Fruit fly (Drosophila melanogaster) whole organism, embryonic: ENCODE results near the gene Dop1R2.

Experiments used
- CG1024 ChIP-seq: fragments of 200-800 bp; sonication (Bioruptor generic); IDR thresholded peaks from 2 replicates; pipeline ENCODE4 v1.3.6; 2022; ENCODE audit warnings: missing biosample characterization, missing genetic modification characterization
- CG11085 ChIP-seq: fragments of 200-800 bp; sonication (Bioruptor generic); IDR thresholded peaks from 2 replicates; pipeline ENCODE4 v1.3.6; 2022; ENCODE audit warnings: missing biosample characterization, missing genetic modification characterization
- CG12071 ChIP-seq: fragments of 200-800 bp; sonication (Bioruptor generic); optimal IDR thresholded peaks from 3 replicates; lab custom pipeline; 2018; ENCODE audit warnings: missing biosample characterization, mild to moderate bottlenecking, missing genetic modification characterization
- CG12219 ChIP-seq: fragments of 200-800 bp; sonication (Bioruptor generic); optimal IDR thresholded peaks from 3 replicates; lab custom pipeline; 2018; ENCODE audit warnings: missing biosample characterization, mild to moderate bottlenecking, missing genetic modification characterization
- CG12659 ChIP-seq: fragments of 200-800 bp; sonication (Bioruptor generic); optimal IDR thresholded peaks from 3 replicates; lab custom pipeline; 2017; ENCODE audit warnings: mild to moderate bottlenecking, missing biosample characterization, missing genetic modification reagents, missing genetic modification characterization
- CG13894 ChIP-seq: fragments of 200-800 bp; sonication (Bioruptor generic); optimal IDR thresholded peaks from 3 replicates; lab custom pipeline; 2018; ENCODE audit warnings: missing biosample characterization, mild to moderate bottlenecking, missing genetic modification characterization, moderate library complexity
- CG14014 ChIP-seq: fragments of 200-800 bp; sonication (Bioruptor generic); IDR thresholded peaks from 2 replicates; pipeline ENCODE4 v1.3.6; 2022; ENCODE audit warnings: missing biosample characterization, missing genetic modification characterization
- CG14667 ChIP-seq: fragments of 200-800 bp; sonication (Bioruptor generic); IDR thresholded peaks from 2 replicates; pipeline ENCODE4 v1.3.6; 2022; ENCODE audit warnings: missing biosample characterization, missing genetic modification characterization
- CG15073 ChIP-seq: fragments of 200-800 bp; sonication (Bioruptor generic); optimal IDR thresholded peaks from 2 replicates; lab custom pipeline; 2016; ENCODE audit warnings: missing biosample characterization, missing genetic modification characterization
- CG1603 ChIP-seq: fragments of 200-800 bp; sonication (Bioruptor generic); optimal IDR thresholded peaks from 2 replicates; lab custom pipeline; 2019; ENCODE audit warnings: missing biosample characterization, mild to moderate bottlenecking, missing genetic modification characterization, moderate library complexity
- CG17385 ChIP-seq: fragments of 200-800 bp; sonication (Bioruptor generic); optimal IDR thresholded peaks from 3 replicates; lab custom pipeline; 2018; ENCODE audit warnings: missing biosample characterization, mild to moderate bottlenecking, missing genetic modification characterization
- CG1832 ChIP-seq: fragments of 200-800 bp; sonication (Bioruptor generic); optimal IDR thresholded peaks from 2 replicates; lab custom pipeline; 2017; ENCODE audit warnings: missing biosample characterization, mild to moderate bottlenecking, missing genetic modification characterization, inconsistent platforms
- CG18599 ChIP-seq: fragments of 200-800 bp; sonication (Bioruptor generic); optimal IDR thresholded peaks from 3 replicates; lab custom pipeline; 2017; ENCODE audit warnings: missing biosample characterization, missing genetic modification characterization, mild to moderate bottlenecking, moderate library complexity, missing genetic modification reagents
- CG2712 ChIP-seq: fragments of 200-800 bp; optimal IDR thresholded peaks from 3 replicates; lab custom pipeline; 2019; ENCODE audit warnings: missing biosample characterization, mild to moderate bottlenecking, missing genetic modification characterization, moderate library complexity
- CG2875 ChIP-seq: fragments of 200-800 bp; sonication (Bioruptor generic); optimal IDR thresholded peaks from 2 replicates; lab custom pipeline; 2017; ENCODE audit warnings: missing biosample characterization, mild to moderate bottlenecking, missing genetic modification characterization, missing genetic modification reagents
- CG31224 ChIP-seq: fragments of 200-800 bp; sonication (Bioruptor generic); IDR thresholded peaks from 2 replicates; pipeline ENCODE4 v1.3.6; 2022; ENCODE audit warnings: missing biosample characterization, missing genetic modification characterization
- CG3407 ChIP-seq: fragments of 200-800 bp; sonication (Bioruptor generic); optimal IDR thresholded peaks from 2 replicates; lab custom pipeline; 2018; ENCODE audit warnings: missing biosample characterization, mild to moderate bottlenecking, missing genetic modification characterization
- CG3847 ChIP-seq: fragments of 200-800 bp; sonication (Bioruptor generic); IDR thresholded peaks from 2 replicates; pipeline ENCODE4 v1.3.6; 2022; ENCODE audit warnings: missing biosample characterization, missing genetic modification characterization
- CG4328 ChIP-seq: fragments of 200-800 bp; sonication (Bioruptor generic); optimal IDR thresholded peaks from 3 replicates; lab custom pipeline; 2017; ENCODE audit warnings: missing biosample characterization, missing genetic modification reagents, missing genetic modification characterization
- CG6272 ChIP-seq: fragments of 200-800 bp; sonication (Bioruptor generic); IDR thresholded peaks from 2 replicates; pipeline ENCODE4 v1.3.6; 2022; ENCODE audit warnings: missing biosample characterization, missing genetic modification characterization
- CG6683 ChIP-seq: fragments of 200-800 bp; sonication (Bioruptor generic); optimal IDR thresholded peaks from 2 replicates; lab custom pipeline; 2017; ENCODE audit warnings: missing biosample characterization, mild to moderate bottlenecking, missing genetic modification characterization, missing genetic modification reagents
- CG7372 ChIP-seq: fragments of 200-800 bp; sonication (Bioruptor generic); IDR thresholded peaks from 2 replicates; pipeline ENCODE4 v1.3.6; 2022; ENCODE audit warnings: missing biosample characterization, missing genetic modification characterization
- CG8944 ChIP-seq: fragments of 200-800 bp; sonication (Bioruptor generic); optimal IDR thresholded peaks from 3 replicates; lab custom pipeline; 2016; ENCODE audit warnings: missing biosample characterization, missing genetic modification characterization
- Camta ChIP-seq: fragments of 200-800 bp; sonication (Bioruptor generic); optimal IDR thresholded peaks from 2 replicates; lab custom pipeline; 2016; ENCODE audit warnings: missing biosample characterization, missing genetic modification characterization
- Gsc ChIP-seq: fragments of 200-800 bp; sonication (Bioruptor generic); IDR thresholded peaks from 2 replicates; pipeline ENCODE4 v1.3.6; 2022; ENCODE audit warnings: missing biosample characterization, missing genetic modification characterization
- HLH3B ChIP-seq: fragments of 200-800 bp; sonication (Bioruptor generic); IDR thresholded peaks from 2 replicates; pipeline ENCODE4 v1.3.6; 2022; ENCODE audit warnings: missing biosample characterization, missing genetic modification characterization
- Hr3 ChIP-seq: fragments of 200-800 bp; sonication (Bioruptor generic); optimal IDR thresholded peaks from 3 replicates; lab custom pipeline; 2016; ENCODE audit warnings: missing biosample characterization, missing genetic modification characterization
- Hr51 ChIP-seq, 2 experiments: fragments of 200-800 bp; sonication (Bioruptor generic); optimal IDR thresholded peaks; 2 replicates in 1 of 2; 3 replicates in 1 of 2; lab custom pipeline; 2016 to 2018; ENCODE audit warnings: missing biosample characterization in 2 of 2, missing genetic modification characterization in 2 of 2, mild to moderate bottlenecking in 1 of 2, moderate library complexity in 1 of 2
- Hsf ChIP-seq: fragments of 200-800 bp; sonication (Bioruptor generic); optimal IDR thresholded peaks from 3 replicates; lab custom pipeline; 2016; ENCODE audit warnings: missing biosample characterization, missing genetic modification characterization
- Optix ChIP-seq: fragments of 200-800 bp; sonication (Bioruptor generic); IDR thresholded peaks from 3 replicates; pipeline ENCODE4 v1.3.6; 2022; ENCODE audit warnings: missing biosample characterization, missing genetic modification characterization
- Sry-β ChIP-seq: fragments of 200-800 bp; sonication (Bioruptor generic); optimal IDR thresholded peaks from 2 replicates; lab custom pipeline; 2018; ENCODE audit warnings: missing biosample characterization, mild to moderate bottlenecking, missing genetic modification characterization, moderate library complexity
- aop ChIP-seq: fragments of 200-800 bp; sonication (Bioruptor generic); IDR thresholded peaks from 2 replicates; pipeline ENCODE4 v1.3.6; 2022; ENCODE audit warnings: missing biosample characterization, missing genetic modification characterization
- ara ChIP-seq: fragments of 200-800 bp; sonication (Bioruptor generic); IDR thresholded peaks from 2 replicates; pipeline ENCODE4 v1.3.6; 2022; ENCODE audit warnings: missing biosample characterization, missing genetic modification characterization
- az2 ChIP-seq: fragments of 200-800 bp; sonication (Bioruptor generic); optimal IDR thresholded peaks from 3 replicates; lab custom pipeline; 2016; ENCODE audit warnings: missing biosample characterization, missing genetic modification characterization
- bab2 ChIP-seq: fragments of 200-800 bp; sonication (Bioruptor generic); optimal IDR thresholded peaks from 2 replicates; lab custom pipeline; 2016; ENCODE audit warnings: missing biosample characterization, missing genetic modification characterization
- br ChIP-seq: fragments of >200 bp; optimal IDR thresholded peaks from 2 replicates; lab custom pipeline; 2017
- crc ChIP-seq: fragments of 200-800 bp; sonication (Bioruptor generic); optimal IDR thresholded peaks from 2 replicates; lab custom pipeline; 2016; ENCODE audit warnings: missing biosample characterization, missing genetic modification characterization
- esg ChIP-seq: fragments of 200-800 bp; sonication (Bioruptor generic); conservative IDR thresholded peaks from 2 replicates; pipeline ENCODE4 v1.3.6; 2022; ENCODE audit warnings: missing biosample characterization, missing genetic modification characterization
- fu2 ChIP-seq: fragments of 200-800 bp; sonication (Bioruptor generic); optimal IDR thresholded peaks from 2 replicates; lab custom pipeline; 2016; ENCODE audit warnings: missing biosample characterization, missing genetic modification characterization
- gfzf ChIP-seq: fragments of 200-800 bp; sonication (Bioruptor generic); optimal IDR thresholded peaks from 2 replicates; lab custom pipeline; 2016; ENCODE audit warnings: missing biosample characterization, mild to moderate bottlenecking, missing genetic modification characterization, moderate library complexity
- gsb ChIP-seq: fragments of 200-800 bp; sonication (Bioruptor generic); IDR thresholded peaks from 2 replicates; pipeline ENCODE4 v1.3.6; 2022; ENCODE audit warnings: missing biosample characterization, missing genetic modification characterization
- insv ChIP-seq, 2 experiments: fragments of 200-800 bp; sonication (Bioruptor generic); optimal IDR thresholded peaks; 3 replicates each; lab custom pipeline; 2016 to 2018; ENCODE audit warnings: missing biosample characterization in 2 of 2, missing genetic modification characterization in 2 of 2
- nom ChIP-seq: fragments of 200-800 bp; sonication (Bioruptor generic); optimal IDR thresholded peaks from 2 replicates; lab custom pipeline; 2017; ENCODE audit warnings: missing biosample characterization, missing genetic modification characterization, mild to moderate bottlenecking, moderate library complexity, missing genetic modification reagents
- odd ChIP-seq: fragments of 200-800 bp; sonication (Bioruptor generic); optimal IDR thresholded peaks from 2 replicates; lab custom pipeline; 2017; ENCODE audit warnings: missing biosample characterization, mild to moderate bottlenecking, missing genetic modification characterization
- p53 ChIP-seq: fragments of 200-800 bp; sonication (Bioruptor generic); optimal IDR thresholded peaks from 2 replicates; lab custom pipeline; 2016; ENCODE audit warnings: missing biosample characterization, missing genetic modification characterization
- phol ChIP-seq: fragments of 200-800 bp; sonication (Bioruptor generic); optimal IDR thresholded peaks from 3 replicates; lab custom pipeline; 2018; ENCODE audit warnings: missing biosample characterization, mild to moderate bottlenecking, missing genetic modification characterization, moderate library complexity
- prd ChIP-seq, 3 experiments: fragments of >200 bp in 2 of 3; fragments of 200-800 bp in 1 of 3; sonication (Bioruptor generic) in 1 of 3; optimal IDR thresholded peaks in 2 of 3; IDR thresholded peaks in 1 of 3; 2 replicates in 2 of 3; 3 replicates in 1 of 3; pipeline versions ENCODE4 v1.3.6 to Lab custom; 2017 to 2022; ENCODE audit warnings: missing biosample characterization in 1 of 3, missing genetic modification characterization in 1 of 3
- sima ChIP-seq: fragments of 200-800 bp; sonication (Bioruptor generic); optimal IDR thresholded peaks from 2 replicates; lab custom pipeline; 2016; ENCODE audit warnings: missing biosample characterization, missing genetic modification characterization
- tio ChIP-seq: fragments of 200-800 bp; sonication (Bioruptor generic); optimal IDR thresholded peaks from 2 replicates; lab custom pipeline; 2017; ENCODE audit warnings: missing biosample characterization, missing genetic modification characterization, inconsistent platforms
- tll ChIP-seq, 2 experiments: fragments of 200-800 bp in 1 of 2; fragments of >200 bp in 1 of 2; sonication (Bioruptor generic) in 1 of 2; optimal IDR thresholded peaks; 2 replicates each; lab custom pipeline; 2017 to 2019; ENCODE audit warnings: missing biosample characterization in 2 of 2, missing genetic modification characterization in 2 of 2, mild to moderate bottlenecking in 1 of 2, moderate library complexity in 1 of 2
- zen2 ChIP-seq: fragments of 200-800 bp; sonication (Bioruptor generic); IDR thresholded peaks from 3 replicates; pipeline ENCODE4 v1.3.6; 2022; ENCODE audit warnings: missing biosample characterization, missing genetic modification characterization; ENCODE audit not compliant: partially characterized antibody

Dop1R2 gene

dm6 chr3R:29699220-29699619 is 39.4 kb upstream of the Dop1R2 start (continued):
- TF ChIP-seq Sry-β (GFP tag; lab: Kevin White, UChicago) (no peak), Hr3 (GFP tag; lab: Kevin White, UChicago) (no peak), CG8944 (no peak), ara (peak; percentile 76), Camta (GFP tag; lab: Kevin White, UChicago) (peak; percentile 46), CG3407 (GFP tag; lab: Kevin White, UChicago) (peak; percentile 32), Hr51 (GFP tag; optimal IDR thresholded peaks at IDR 0.05; lab: Kevin White, UChicago) (no peak), CG17385 (GFP tag; lab: Kevin White, UChicago) (no peak), sima (GFP tag; lab: Kevin White, UChicago) (no peak), zen2 (GFP tag; lab: Robert Waterston, UW) (no peak), CG1603 (peak; percentile 74), CG18599 (GFP tag; lab: Kevin White, UChicago) (no peak), CG31224 (GFP tag; lab: Robert Waterston, UW) (0 out of 2 replicates have a peak, but pooled peaks have one; percentile 10), Gsc (peak; percentile 27; the same call in 1 of the 2 replicates), CG3847 (no peak), Optix (GFP tag; lab: Robert Waterston, UW) (peak; percentile 27; the same call in 1 of the 3 replicates), phol (tag; lab: Kevin White, UChicago) (no peak), fu2 (GFP tag; lab: Kevin White, UChicago) (no peak), CG14014 (GFP tag; lab: Robert Waterston, UW) (no peak), CG15073 (GFP tag; lab: Kevin White, UChicago) (no peak), insv (GFP tag; optimal IDR thresholded peaks at IDR 0.05; lab: Kevin White, UChicago) (no peak), tio (no peak), CG2875 (GFP tag; lab: Kevin White, UChicago) (peak; percentile 28), CG12659 (GFP tag; lab: Kevin White, UChicago) (no peak), odd (GFP tag; lab: Kevin White, UChicago) (no peak), CG1024 (GFP tag; lab: Robert Waterston, UW) (no peak), CG14667 (GFP tag; lab: Robert Waterston, UW) (no peak), CG13894 (tag; lab: Kevin White, UChicago) (no peak), bab2 (GFP tag; lab: Kevin White, UChicago) (peak; percentile 37), br (lab: Kevin White, UChicago) (no peak), CG1832 (no peak), CG12219 (GFP tag; lab: Kevin White, UChicago) (no peak), tll (GFP tag; optimal IDR thresholded peaks at IDR 0.05; lab: Kevin White, UChicago) (no peak), prd (optimal IDR thresholded peaks at IDR 0.05; lab: Kevin White, UChicago) (no peak), prd (GFP tag; IDR thresholded peaks at IDR 0.05; lab: Robert Waterston, UW) (peak; percentile 63), crc (no peak), CG12071 (GFP tag; lab: Kevin White, UChicago) (no peak), aop (GFP tag; lab: Robert Waterston, UW) (0 out of 2 replicates have a peak, but pooled peaks have one; percentile 11), gfzf (GFP tag; lab: Kevin White, UChicago) (no peak), CG4328 (GFP tag; lab: Kevin White, UChicago) (no peak), CG7372 (GFP tag; lab: Robert Waterston, UW) (no peak), CG11085 (GFP tag; lab: Robert Waterston, UW) (no peak), Hsf (GFP tag; lab: Kevin White, UChicago) (no peak), gsb (no peak), HLH3B (GFP tag; lab: Robert Waterston, UW) (no peak), esg (GFP tag; lab: Robert Waterston, UW) (peak; percentile 59), CG6272 (GFP tag; lab: Robert Waterston, UW) (peak; percentile 39; the same call in 1 of the 2 replicates), CG2712 (tag; lab: Kevin White, UChicago) (peak; percentile 78), nom (no peak), az2 (GFP tag; lab: Kevin White, UChicago) (no peak), CG6683 (GFP tag; lab: Kevin White, UChicago) (no peak), p53 (GFP tag; lab: Kevin White, UChicago) (no peak)
